Worm (Caenorhabditis elegans) whole organism, dauer: ENCODE results near the gene ucr-1.

Experiments used
- unc-62 ChIP-seq: sonication (generic microtip); optimal IDR thresholded peaks from 2 replicates; lab custom pipeline; 2017; ENCODE audit warnings: missing biosample characterization, missing genetic modification reagents, missing genetic modification characterization

Gene ucr-1

ce11 chrIII:5591668-5592149, at the start of gene ucr-1, which contains the start of gene ddx-15:
TSS of gene ucr-1 (plus strand) at chrIII:5592135.
TSS of gene ddx-15 (minus strand) at chrIII:5591718.
- no peak for TF ChIP-seq unc-62 (GFP tag; lab: Kevin White, UChicago)

ce11 chrIII:5543050-5543449, 48.9 kb upstream of the ucr-1 start, which contains the start of gene D1044.6:
TSS of gene D1044.6 (minus strand) at chrIII:5543177.
- no peak for TF ChIP-seq unc-62 (GFP tag; lab: Kevin White, UChicago)

- no peak for TF ChIP-seq unc-62 (GFP tag; lab: Kevin White, UChicago)
Observed at ce11 chrIII:5543727-5544345, 48.1 kb upstream of the ucr-1 start, which contains the start of gene D1044.1. TSS of gene D1044.1 (plus strand) at chrIII:5544295.

- no peak for TF ChIP-seq unc-62 (GFP tag; lab: Kevin White, UChicago)
Observed at ce11 chrIII:5546309-5546708, 45.6 kb upstream of the ucr-1 start.

- TF ChIP-seq unc-62 (GFP tag; lab: Kevin White, UChicago): no peak
Observed at ce11 chrIII:5546730-5547129, 45.2 kb upstream of the ucr-1 start, which contains the start of gene F09F7.5. TSS of gene F09F7.5 (plus strand) at chrIII:5546987.

ce11 chrIII:5550193-5550592, 41.7 kb upstream of the ucr-1 start:
- no peak for TF ChIP-seq unc-62 (GFP tag; lab: Kevin White, UChicago)

- no peak for TF ChIP-seq unc-62 (GFP tag; lab: Kevin White, UChicago)
Observed at ce11 chrIII:5550844-5551243, 41.1 kb upstream of the ucr-1 start.

ce11 chrIII:5552072-5552667, 39.8 kb upstream of the ucr-1 start, which contains the start of gene F09F7.6:
TSS of gene F09F7.6 (minus strand) at chrIII:5552135.
- no peak for TF ChIP-seq unc-62 (GFP tag; lab: Kevin White, UChicago)

ce11 chrIII:5553098-5553497, 38.8 kb upstream of the ucr-1 start:
- no peak for TF ChIP-seq unc-62 (GFP tag; lab: Kevin White, UChicago)

- TF ChIP-seq unc-62 (GFP tag; lab: Kevin White, UChicago): no peak
Observed at ce11 chrIII:5554884-5555500, 36.9 kb upstream of the ucr-1 start, which contains the start of the genes nmad-1 and hach-1. TSS of gene nmad-1 (minus strand) at chrIII:5554934. TSS of gene hach-1 (plus strand) at chrIII:5555450.

- TF ChIP-seq unc-62 (GFP tag; lab: Kevin White, UChicago): no peak
Observed at ce11 chrIII:5557246-5557819, 34.6 kb upstream of the ucr-1 start, which contains the start of gene rpc-2. TSS of gene rpc-2 (plus strand) at chrIII:5557365.

ce11 chrIII:5563680-5564079, 28.3 kb upstream of the ucr-1 start:
- TF ChIP-seq unc-62 (GFP tag; lab: Kevin White, UChicago): no peak

ce11 chrIII:5564325-5564724, 27.6 kb upstream of the ucr-1 start:
- TF ChIP-seq unc-62 (GFP tag; lab: Kevin White, UChicago): no peak

ce11 chrIII:5564799-5565198, 27.1 kb upstream of the ucr-1 start, which contains the start of gene mlc-3:
TSS of gene mlc-3 (plus strand) at chrIII:5565025.
- TF ChIP-seq unc-62 (GFP tag; lab: Kevin White, UChicago): no peak

- no peak for TF ChIP-seq unc-62 (GFP tag; lab: Kevin White, UChicago)
Observed at ce11 chrIII:5565699-5566098, 26.2 kb upstream of the ucr-1 start.

ce11 chrIII:5566496-5566895, 25.4 kb upstream of the ucr-1 start:
- no peak for TF ChIP-seq unc-62 (GFP tag; lab: Kevin White, UChicago)
